In the genomic region with DNA sequence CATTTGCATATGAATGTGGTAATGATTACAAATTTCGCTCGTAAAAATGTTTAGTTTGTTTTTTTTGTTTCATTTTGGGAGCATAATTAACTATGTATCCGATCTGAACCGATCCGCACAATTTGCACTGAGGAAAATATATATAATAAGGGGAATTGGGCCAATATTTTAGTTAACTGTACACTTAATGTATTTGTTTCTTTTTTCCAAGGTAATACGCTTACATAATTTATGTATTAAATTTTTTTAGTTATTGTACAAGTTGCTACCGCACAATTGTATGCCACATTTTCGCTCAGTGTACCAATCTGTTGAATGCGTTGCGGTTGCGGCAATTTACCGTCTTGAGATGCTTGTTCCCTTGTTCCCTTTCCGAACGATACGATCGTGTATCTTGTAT, we compare ENCODE assay signal across 1 fruit fly cellular context.
TF ChIP-seq lines count a peak whose summit lies in the region.

No protein-coding gene starts in this region.

TF ChIP-seq in whole organism, embryonic, 481 proteins besides CTCF, POLR2A, EP300 and RAD21 (continued from another document):
- TF ChIP-seq psq (GFP tag; optimal IDR thresholded peaks at IDR 0.05; lab: Kevin White, UChicago) (peak; percentile 39), Sox100B (GFP tag; optimal IDR thresholded peaks at IDR 0.05; lab: Kevin White, UChicago) (peak; percentile 82), chm (GFP tag; IDR thresholded peaks at IDR 0.05; lab: Robert Waterston, UW) (peak; percentile 91), dpn (GFP tag; optimal IDR thresholded peaks at IDR 0.05; lab: Kevin White, UChicago) (peak; percentile 83 to 87), CkIIα-i1 (GFP tag; IDR thresholded peaks at IDR 0.05; lab: Robert Waterston, UW) (no peak), zen2 (GFP tag; IDR thresholded peaks at IDR 0.05; lab: Robert Waterston, UW; ENCODE audit: partially characterized antibody) (no peak), CG8388 (GFP tag; optimal IDR thresholded peaks at IDR 0.05; lab: Kevin White, UChicago) (peak; percentile 83), ERR (GFP tag; optimal IDR thresholded peaks at IDR 0.05; lab: Kevin White, UChicago) (peak; percentile 45), CG14667 (GFP tag; IDR thresholded peaks at IDR 0.05; lab: Robert Waterston, UW) (peak; percentile 84), her (GFP tag; optimal IDR thresholded peaks at IDR 0.05; lab: Kevin White, UChicago) (peak; percentile 37), Dip2 (GFP tag; IDR thresholded peaks at IDR 0.05; lab: Robert Waterston, UW) (0 out of 2 replicates have a peak, but pooled peaks have one; percentile 20), p53 (GFP tag; optimal IDR thresholded peaks at IDR 0.05; lab: Kevin White, UChicago) (no peak), CG9437 (GFP tag; optimal IDR thresholded peaks at IDR 0.05; lab: Kevin White, UChicago) (peak; percentile 66), Oaz (GFP tag; IDR thresholded peaks at IDR 0.05; lab: Robert Waterston, UW) (peak; percentile 78), sna (GFP tag; IDR thresholded peaks at IDR 0.05; lab: Robert Waterston, UW; ENCODE audit: partially characterized antibody) (no peak), Bdp1 (GFP tag; optimal IDR thresholded peaks at IDR 0.05; lab: Kevin White, UChicago) (peak; percentile 43), Doc2 (GFP tag; IDR thresholded peaks at IDR 0.05; lab: Robert Waterston, UW) (peak; percentile 87), en (GFP tag; optimal IDR thresholded peaks at IDR 0.05; lab: Kevin White, UChicago) (peak; percentile 61), CG15479 (GFP tag; optimal IDR thresholded peaks at IDR 0.05; lab: Kevin White, UChicago) (no peak), tup (GFP tag; optimal IDR thresholded peaks at IDR 0.05; lab: Kevin White, UChicago) (peak; percentile 60), inv (GFP tag; IDR thresholded peaks at IDR 0.05; lab: Robert Waterston, UW; ENCODE audit: partially characterized antibody) (no peak), Dfd (GFP tag; optimal IDR thresholded peaks at IDR 0.05; lab: Kevin White, UChicago) (no peak), kni (GFP tag; optimal IDR thresholded peaks at IDR 0.05; lab: Kevin White, UChicago) (no peak), fd3F (GFP tag; optimal IDR thresholded peaks at IDR 0.05; lab: Kevin White, UChicago) (peak; percentile 64), Hand (GFP tag; optimal IDR thresholded peaks at IDR 0.05; lab: Kevin White, UChicago) (peak; percentile 48), zfh2 (GFP tag; optimal IDR thresholded peaks at IDR 0.05; lab: Kevin White, UChicago) (peak; percentile 50), ato (GFP tag; IDR thresholded peaks at IDR 0.05; lab: Robert Waterston, UW; ENCODE audit: partially characterized antibody) (no peak)
